Worm (Caenorhabditis elegans): ENCODE results near the gene ZK1128.3.

ZK1128.3 gene

DNA sequence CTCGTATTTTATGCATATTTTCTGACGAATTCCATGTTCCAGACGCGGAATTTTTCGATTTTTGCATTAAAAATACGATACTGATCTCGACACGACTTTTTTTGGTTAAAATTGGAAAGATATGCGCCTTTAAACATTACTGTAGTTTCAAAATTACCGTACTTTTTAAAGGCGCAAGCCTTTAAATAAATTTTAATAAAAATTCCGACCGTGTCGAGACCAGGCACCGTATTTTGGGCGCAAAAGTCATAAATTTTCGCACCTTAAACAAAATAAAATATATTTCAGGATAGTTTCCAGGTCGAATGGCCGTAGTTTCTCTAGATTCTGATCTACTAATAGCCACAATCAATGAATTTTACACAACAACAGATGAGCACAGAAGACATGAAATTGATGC is 49.4 kb downstream of the ZK1128.3 start, which contains the start of gene T16G12.6:
Gene T16G12.6, plus strand, starts transcription at position 301 of the 400 bp plus-strand sequence.
- TF ChIP-seq cog-1 (tag; optimal IDR thresholded peaks at IDR 0.05) (no peak), tab-1 (GFP tag; IDR thresholded peaks at IDR 0.05) (no peak), ztf-29 (GFP tag; IDR thresholded peaks at IDR 0.05) (no peak)

Measured in whole organism, midembryonic.